Worm (Caenorhabditis elegans): ENCODE results near the gene twk-21.
A peak's percentile ranks its signal among the peaks of the same experiment; 100 is the strongest.

- no peak for TF ChIP-seq unc-62 (GFP tag; optimal IDR thresholded peaks at IDR 0.05)
- TF ChIP-seq blmp-1 (tag; optimal IDR thresholded peaks at IDR 0.05), result no peak
- TF ChIP-seq ces-1 (GFP tag; optimal IDR thresholded peaks at IDR 0.05), result no peak
- peak; percentile 7 for TF ChIP-seq unc-120 (tag; optimal IDR thresholded peaks at IDR 0.05; ENCODE audit: poor library complexity, severe bottlenecking)
- TF ChIP-seq nhr-76 (tag; optimal IDR thresholded peaks at IDR 0.05), result no peak
- TF ChIP-seq elt-3 (tag; optimal IDR thresholded peaks at IDR 0.05), result no peak
- TF ChIP-seq lsy-2 (tag; optimal IDR thresholded peaks at IDR 0.05), result no peak
- no peak for TF ChIP-seq nhr-2 (tag; optimal IDR thresholded peaks at IDR 0.05)
- no peak for TF ChIP-seq elt-1 (tag; optimal IDR thresholded peaks at IDR 0.05; ENCODE audit: borderline replicate concordance, insufficient read depth)
- TF ChIP-seq nhr-12 (tag; optimal IDR thresholded peaks at IDR 0.05), result no peak
- TF ChIP-seq snpc-4 (tag; optimal IDR thresholded peaks at IDR 0.05), result no peak
- no peak for TF ChIP-seq nhr-237 (tag; optimal IDR thresholded peaks at IDR 0.05)
These were observed 1.5 kb upstream of the twk-21 start for ce11 chrX:16298173-16298572.

Data from whole organism, mixed stage, embryonic.